Worm (Caenorhabditis elegans): Measurements from ENCODE around the gene clec-207.

DNA sequence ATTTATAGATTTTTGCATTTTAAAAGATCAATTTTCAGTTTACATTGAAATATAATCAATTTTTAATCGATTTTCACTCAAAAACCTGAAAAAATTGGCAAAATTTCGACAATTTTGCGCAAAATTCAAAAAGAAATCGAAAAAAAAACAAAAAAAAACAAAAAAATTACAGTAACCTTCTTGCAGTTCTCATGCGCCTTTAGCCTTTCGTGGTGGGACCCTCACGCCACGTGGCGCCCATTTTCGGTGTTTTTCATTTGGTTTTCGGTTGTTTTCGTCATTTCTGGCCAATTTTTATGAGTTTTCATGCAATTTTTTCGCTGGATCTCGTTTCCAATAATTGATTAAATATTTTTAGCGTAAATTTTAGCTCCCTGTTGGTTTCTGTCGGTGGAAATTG lies 28.5 kb upstream of the clec-207 start:
- TF ChIP-seq skn-1 (tag; optimal IDR thresholded peaks at IDR 0.05) (no peak), nhr-237 (tag; optimal IDR thresholded peaks at IDR 0.05) (no peak), elt-2 (tag; optimal IDR thresholded peaks at IDR 0.05) (no peak), nhr-77 (tag; optimal IDR thresholded peaks at IDR 0.05) (no peak), jun-1 (tag; optimal IDR thresholded peaks at IDR 0.05) (no peak), daf-12 (tag; optimal IDR thresholded peaks at IDR 0.05) (no peak), nhr-67 (tag; optimal IDR thresholded peaks at IDR 0.05) (no peak), nhr-23 (tag; optimal IDR thresholded peaks at IDR 0.05) (no peak), lin-39 (tag; optimal IDR thresholded peaks at IDR 0.05) (no peak), ZK546.5 (tag; optimal IDR thresholded peaks at IDR 0.05) (no peak), ztf-11 (tag; optimal IDR thresholded peaks at IDR 0.05) (no peak), aly-2 (tag; optimal IDR thresholded peaks at IDR 0.05) (no peak), sea-2 (GFP tag; optimal IDR thresholded peaks at IDR 0.05) (no peak)
